Worm (Caenorhabditis elegans) whole organism, L3 larva: ENCODE measurements around the gene rml-4.

Experiments
- ZK546.5 ChIP-seq: sonication (generic microtip); optimal IDR thresholded peaks from 2 replicates; lab custom pipeline; 2017; ENCODE audit warnings: missing biosample characterization, missing genetic modification characterization
- aly-2 ChIP-seq: fragments of 150-350 bp; optimal IDR thresholded peaks from 2 replicates; lab custom pipeline; 2014; ENCODE audit warnings: missing biosample characterization, missing genetic modification characterization
- ama-1 ChIP-seq: fragments of 150-350 bp; optimal IDR thresholded peaks from 2 replicates; lab custom pipeline; 2018
- ceh-16 ChIP-seq: sonication (generic microtip); optimal IDR thresholded peaks from 2 replicates; lab custom pipeline; 2017; ENCODE audit warnings: missing biosample characterization, missing genetic modification characterization
- ceh-28 ChIP-seq: fragments of 150-350 bp; optimal IDR thresholded peaks from 2 replicates; lab custom pipeline; 2014; ENCODE audit warnings: missing biosample characterization, missing genetic modification reagents, missing genetic modification characterization
- ceh-82 ChIP-seq: fragments of 150-350 bp; optimal IDR thresholded peaks from 2 replicates; lab custom pipeline; 2014; ENCODE audit warnings: missing biosample characterization, missing genetic modification characterization
- ceh-9 ChIP-seq: sonication (generic microtip); optimal IDR thresholded peaks from 2 replicates; lab custom pipeline; 2018; ENCODE audit warnings: missing biosample characterization, missing genetic modification characterization
- daf-12 ChIP-seq: fragments of 150-350 bp; optimal IDR thresholded peaks from 2 replicates; lab custom pipeline; 2014; ENCODE audit warnings: missing biosample characterization, missing genetic modification reagents, missing genetic modification characterization
- egl-5 ChIP-seq: fragments of 150-350 bp; optimal IDR thresholded peaks from 2 replicates; lab custom pipeline; 2017; ENCODE audit warnings: missing biosample characterization, missing genetic modification reagents, missing genetic modification characterization, inconsistent platforms
- elt-1 ChIP-seq: fragments of 150-350 bp; optimal IDR thresholded peaks from 2 replicates; lab custom pipeline; 2014; ENCODE audit warnings: missing biosample characterization, missing genetic modification characterization
- elt-2 ChIP-seq: sonication (generic microtip); optimal IDR thresholded peaks from 2 replicates; lab custom pipeline; 2016; ENCODE audit warnings: missing genetic modification reagents, mild to moderate bottlenecking, missing genetic modification characterization, missing compliant biosample characterization
- fkh-2 ChIP-seq: fragments of 150-350 bp; optimal IDR thresholded peaks from 2 replicates; lab custom pipeline; 2014; ENCODE audit warnings: missing biosample characterization, missing genetic modification reagents, missing genetic modification characterization
- hmg-11 ChIP-seq: sonication (generic microtip); optimal IDR thresholded peaks from 2 replicates; lab custom pipeline; 2016; ENCODE audit warnings: missing genetic modification characterization, missing compliant biosample characterization
- jun-1 ChIP-seq: fragments of 150-350 bp; optimal IDR thresholded peaks from 2 replicates; lab custom pipeline; 2014; ENCODE audit warnings: missing biosample characterization, missing genetic modification reagents, missing genetic modification characterization
- lin-15B ChIP-seq: fragments of 150-350 bp; optimal IDR thresholded peaks from 2 replicates; lab custom pipeline; 2014; ENCODE audit warnings: missing biosample characterization, missing genetic modification characterization
- lin-39 ChIP-seq: fragments of 150-350 bp; optimal IDR thresholded peaks from 2 replicates; lab custom pipeline; 2018; ENCODE audit warnings: missing biosample characterization, missing genetic modification reagents, missing genetic modification characterization
- lsy-12 ChIP-seq: sonication (generic microtip); optimal IDR thresholded peaks from 2 replicates; lab custom pipeline; 2016; ENCODE audit warnings: mild to moderate bottlenecking, missing genetic modification characterization, missing compliant biosample characterization
- mdl-1 ChIP-seq: fragments of 150-350 bp; optimal IDR thresholded peaks from 2 replicates; lab custom pipeline; 2014; ENCODE audit warnings: missing biosample characterization, missing genetic modification characterization
- mml-1 ChIP-seq: fragments of 150-350 bp; sonication (generic microtip); optimal IDR thresholded peaks from 3 replicates; lab custom pipeline; 2014; ENCODE audit warnings: missing biosample characterization, missing genetic modification characterization
- nfya-1 ChIP-seq: sonication (generic microtip); optimal IDR thresholded peaks from 2 replicates; lab custom pipeline; 2017; ENCODE audit warnings: missing genetic modification characterization, mild to moderate bottlenecking, missing compliant biosample characterization, antibody characterized with exemption, moderate library complexity; ENCODE audit not compliant: insufficient read depth
- nhr-11 ChIP-seq: fragments of 150-350 bp; optimal IDR thresholded peaks from 2 replicates; lab custom pipeline; 2014; ENCODE audit warnings: missing biosample characterization, missing genetic modification characterization
- nhr-12 ChIP-seq: fragments of 150-350 bp; optimal IDR thresholded peaks from 2 replicates; lab custom pipeline; 2014; ENCODE audit warnings: missing biosample characterization, missing genetic modification characterization
- nhr-23 ChIP-seq: fragments of 150-350 bp; optimal IDR thresholded peaks from 2 replicates; lab custom pipeline; 2014; ENCODE audit warnings: missing biosample characterization, missing genetic modification reagents, missing genetic modification characterization
- nhr-237 ChIP-seq: fragments of 150-350 bp; optimal IDR thresholded peaks from 2 replicates; lab custom pipeline; 2014; ENCODE audit warnings: missing biosample characterization, missing genetic modification characterization
- nhr-25 ChIP-seq: sonication (generic microtip); optimal IDR thresholded peaks from 2 replicates; lab custom pipeline; 2017; ENCODE audit warnings: missing biosample characterization, missing genetic modification characterization
- nhr-28 ChIP-seq: fragments of 150-350 bp; optimal IDR thresholded peaks from 2 replicates; lab custom pipeline; 2014; ENCODE audit warnings: missing biosample characterization, missing genetic modification characterization
- nhr-67 ChIP-seq: fragments of 150-350 bp; optimal IDR thresholded peaks from 2 replicates; lab custom pipeline; 2014; ENCODE audit warnings: missing biosample characterization, missing genetic modification characterization
- nhr-77 ChIP-seq: fragments of 150-350 bp; optimal IDR thresholded peaks from 2 replicates; lab custom pipeline; 2014; ENCODE audit warnings: missing biosample characterization, missing genetic modification characterization
- pha-4 ChIP-seq: fragments of 150-350 bp; optimal IDR thresholded peaks from 2 replicates; lab custom pipeline; 2014; ENCODE audit warnings: missing biosample characterization, missing genetic modification reagents, missing genetic modification characterization
- pqm-1 ChIP-seq: fragments of 150-350 bp; optimal IDR thresholded peaks from 2 replicates; lab custom pipeline; 2017; ENCODE audit warnings: missing biosample characterization, missing genetic modification characterization, inconsistent platforms
- sea-2 ChIP-seq: fragments of 150-350 bp; sonication (generic microtip); optimal IDR thresholded peaks from 4 replicates; lab custom pipeline; 2014; ENCODE audit warnings: missing biosample characterization, missing genetic modification reagents, missing genetic modification characterization
- snpc-4 ChIP-seq: fragments of 150-350 bp; optimal IDR thresholded peaks from 2 replicates; lab custom pipeline; 2014; ENCODE audit warnings: missing biosample characterization, missing genetic modification characterization
- tbx-2 ChIP-seq: sonication (generic microtip); optimal IDR thresholded peaks from 2 replicates; lab custom pipeline; 2016; ENCODE audit warnings: mild to moderate bottlenecking, missing genetic modification characterization, missing compliant biosample characterization
- unc-39 ChIP-seq: sonication (generic microtip); optimal IDR thresholded peaks from 4 replicates; lab custom pipeline; 2017; ENCODE audit warnings: missing biosample characterization, missing genetic modification characterization
- unc-62 ChIP-seq: fragments of 150-350 bp; sonication (generic microtip); optimal IDR thresholded peaks from 4 replicates; lab custom pipeline; 2014; ENCODE audit warnings: missing biosample characterization, missing genetic modification reagents, missing genetic modification characterization
- zag-1 ChIP-seq: fragments of 150-350 bp; optimal IDR thresholded peaks from 2 replicates; lab custom pipeline; 2014; ENCODE audit warnings: missing biosample characterization, missing genetic modification characterization
- ztf-11 ChIP-seq: fragments of 150-350 bp; optimal IDR thresholded peaks from 2 replicates; lab custom pipeline; 2014; ENCODE audit warnings: missing biosample characterization, missing genetic modification characterization

The rml-4 gene

ce11 chrII:4299227-4299703 is 4.4 kb downstream of the rml-4 start, which contains the start of gene sco-1 (continued):
- TF ChIP-seq sea-2 (GFP tag; lab: Kevin White, UChicago) (no peak), tbx-2 (tag; lab: Kevin White, UChicago) (peak; percentile 78), ZK546.5 (tag; lab: Kevin White, UChicago) (peak; percentile 48)

ce11 chrII:4301307-4301706 is 6.4 kb downstream of the rml-4 start, which contains the start of gene gtf-2F1:
Gene gtf-2F1, plus strand, starts transcription at chrII:4301607.
- TF ChIP-seq ceh-28 (no peak), sea-2 (GFP tag; lab: Kevin White, UChicago) (no peak), jun-1 (tag; lab: Kevin White, UChicago) (no peak), lin-15B (tag; lab: Kevin White, UChicago) (no peak), lsy-12 (tag; lab: Kevin White, UChicago) (no peak), ama-1 (no peak), ceh-9 (tag; lab: Kevin White, UChicago) (no peak), nhr-67 (tag; lab: Kevin White, UChicago) (no peak), ztf-11 (tag; lab: Kevin White, UChicago) (no peak)

DNA sequence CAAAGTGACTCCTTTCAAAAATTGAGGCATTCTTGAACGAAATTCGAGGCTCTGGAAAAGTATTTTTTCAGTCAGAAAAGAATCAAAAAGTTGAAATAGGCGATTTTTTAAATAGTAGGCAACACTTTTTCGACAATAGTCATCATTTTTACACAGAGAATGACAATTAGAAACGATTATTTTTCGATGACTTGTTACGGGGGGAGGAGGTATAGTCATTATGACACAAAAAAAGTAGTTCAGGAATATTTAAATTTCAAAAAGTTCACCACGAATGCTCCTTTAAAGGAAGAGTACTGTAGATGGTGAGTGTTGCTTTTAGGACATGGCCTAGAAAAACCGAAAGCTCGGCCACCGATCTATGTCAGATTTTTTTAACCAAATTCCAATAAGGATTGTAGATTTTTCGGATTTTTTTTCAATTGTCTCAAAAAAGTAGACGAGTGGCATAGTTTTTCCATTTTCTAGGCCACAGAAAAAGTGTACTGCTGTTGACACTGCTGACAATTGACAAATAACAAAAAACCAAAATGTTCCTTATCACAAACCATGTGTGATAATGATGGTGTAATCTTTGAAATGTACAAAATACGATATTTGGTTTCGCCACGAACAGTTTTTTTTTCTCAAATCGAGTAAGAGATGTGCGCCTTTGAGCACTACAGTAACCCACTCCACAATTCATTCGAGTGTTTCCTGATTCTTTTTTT is 12.2 kb downstream of the rml-4 start, which contains the start of gene Y52E8A.3:
Y52E8A.3 (minus strand) TSS at position 51 of the 710 bp plus-strand sequence.
- TF ChIP-seq nhr-23 (tag; lab: Kevin White, UChicago) (no peak), pha-4 (tag; lab: Kevin White, UChicago) (no peak), jun-1 (tag; lab: Kevin White, UChicago) (no peak), ama-1 (no peak), mml-1 (tag; lab: Kevin White, UChicago) (no peak), lin-39 (tag; lab: Kevin White, UChicago) (no peak), unc-39 (tag; lab: Kevin White, UChicago) (no peak)

ce11 chrII:4312115-4312514 is 17.2 kb downstream of the rml-4 start, which contains the start of gene plep-1:
Gene plep-1, minus strand, starts transcription at chrII:4312215.
- TF ChIP-seq lin-39 (tag; lab: Kevin White, UChicago) (no peak), daf-12 (tag; lab: Kevin White, UChicago) (no peak), ceh-16 (no peak), nhr-67 (tag; lab: Kevin White, UChicago) (no peak), ceh-82 (tag; lab: Kevin White, UChicago) (no peak), unc-39 (tag; lab: Kevin White, UChicago) (no peak), mdl-1 (tag; lab: Kevin White, UChicago) (no peak), elt-2 (no peak), nhr-11 (no peak), nfya-1 (tag; lab: Kevin White, UChicago) (no peak), nhr-28 (tag; lab: Kevin White, UChicago) (no peak), lin-15B (tag; lab: Kevin White, UChicago) (no peak), nhr-25 (tag; lab: Kevin White, UChicago) (no peak), unc-62 (GFP tag; lab: Kevin White, UChicago) (no peak), pqm-1 (tag; lab: Kevin White, UChicago) (no peak), egl-5 (tag; lab: Kevin White, UChicago) (no peak), zag-1 (tag; lab: Kevin White, UChicago) (no peak), snpc-4 (tag; lab: Kevin White, UChicago) (no peak), nhr-237 (tag; lab: Kevin White, UChicago) (no peak), nhr-23 (tag; lab: Kevin White, UChicago) (no peak)

- no peak for TF ChIP-seq elt-1 (tag; lab: Kevin White, UChicago)
- no peak for TF ChIP-seq hmg-11 (tag; lab: Kevin White, UChicago)
- no peak for TF ChIP-seq lin-15B (tag; lab: Kevin White, UChicago)
- no peak for TF ChIP-seq mdl-1 (tag; lab: Kevin White, UChicago)
- TF ChIP-seq lin-39 (tag; lab: Kevin White, UChicago) = no peak
- TF ChIP-seq snpc-4 (tag; lab: Kevin White, UChicago) = no peak
- TF ChIP-seq nhr-23 (tag; lab: Kevin White, UChicago) = no peak
- TF ChIP-seq nhr-77 (tag; lab: Kevin White, UChicago) = no peak
- no peak for TF ChIP-seq sea-2 (GFP tag; lab: Kevin White, UChicago)
- no peak for TF ChIP-seq aly-2 (tag; lab: Kevin White, UChicago)
- no peak for TF ChIP-seq fkh-2 (tag; lab: Kevin White, UChicago)
- no peak for TF ChIP-seq elt-2
- TF ChIP-seq nhr-12 (tag; lab: Kevin White, UChicago) = no peak
- no peak for TF ChIP-seq daf-12 (tag; lab: Kevin White, UChicago)
- no peak for TF ChIP-seq ceh-16
Measured at ce11 chrII:4316011-4316410, 21.1 kb downstream of the rml-4 start, which contains the start of gene srw-40. Gene srw-40, minus strand, starts transcription at chrII:4316111.
